Worm (Caenorhabditis elegans) whole organism, L3 larva: ENCODE results near the gene snap-29.

Source experiments
- ama-1 ChIP-seq: fragments of 150-350 bp; optimal IDR thresholded peaks from 2 replicates; lab custom pipeline; 2018
- egl-27 ChIP-seq: sonication (generic microtip); optimal IDR thresholded peaks from 4 replicates; lab custom pipeline; 2017; ENCODE audit warnings: missing biosample characterization, missing genetic modification reagents, missing genetic modification characterization
- elt-1 ChIP-seq: fragments of 150-350 bp; optimal IDR thresholded peaks from 2 replicates; lab custom pipeline; 2014; ENCODE audit warnings: missing biosample characterization, missing genetic modification characterization
- jun-1 ChIP-seq: fragments of 150-350 bp; optimal IDR thresholded peaks from 2 replicates; lab custom pipeline; 2014; ENCODE audit warnings: missing biosample characterization, missing genetic modification reagents, missing genetic modification characterization
- lin-15B ChIP-seq: fragments of 150-350 bp; optimal IDR thresholded peaks from 2 replicates; lab custom pipeline; 2014; ENCODE audit warnings: missing biosample characterization, missing genetic modification characterization
- nhr-12 ChIP-seq: fragments of 150-350 bp; optimal IDR thresholded peaks from 2 replicates; lab custom pipeline; 2014; ENCODE audit warnings: missing biosample characterization, missing genetic modification characterization
- nhr-77 ChIP-seq: fragments of 150-350 bp; optimal IDR thresholded peaks from 2 replicates; lab custom pipeline; 2014; ENCODE audit warnings: missing biosample characterization, missing genetic modification characterization
- pha-4 ChIP-seq: fragments of 150-350 bp; optimal IDR thresholded peaks from 2 replicates; lab custom pipeline; 2014; ENCODE audit warnings: missing biosample characterization, missing genetic modification reagents, missing genetic modification characterization

ce11 chrIII:8811111-8811510 lies 35.1 kb downstream of the snap-29 start:
- TF ChIP-seq elt-1 (tag; lab: Kevin White, UChicago) (no peak), ama-1 (no peak), egl-27 (tag; lab: Kevin White, UChicago) (no peak), lin-15B (no peak), nhr-77 (tag; lab: Kevin White, UChicago) (no peak), nhr-12 (tag; lab: Kevin White, UChicago) (no peak), pha-4 (tag; lab: Kevin White, UChicago) (no peak), jun-1 (tag; lab: Kevin White, UChicago) (no peak)
